Worm (Caenorhabditis elegans): Measurements from ENCODE around the gene cdh-12.

- no peak for TF ChIP-seq ztf-11 (tag; optimal IDR thresholded peaks at IDR 0.05)
- TF ChIP-seq nhr-77 (tag; optimal IDR thresholded peaks at IDR 0.05), result no peak
- no peak for TF ChIP-seq F44E2.7 (GFP tag; IDR thresholded peaks at IDR 0.05)
- no peak for TF ChIP-seq daf-16 (GFP tag; optimal IDR thresholded peaks at IDR 0.05)
- no peak for TF ChIP-seq daf-16 (tag; optimal IDR thresholded peaks at IDR 0.05)
- no peak for TF ChIP-seq nhr-76 (tag; optimal IDR thresholded peaks at IDR 0.05)
- no peak for TF ChIP-seq ceh-82 (tag; optimal IDR thresholded peaks at IDR 0.05)
Observed at ce11 chrIII:1125494-1125893, 26.4 kb upstream of the cdh-12 start.

All from whole organism, L4 larva.